Fruit fly (Drosophila melanogaster): ENCODE measurements around the gene upd3.

The upd3 gene

dm6 chrX:18300775-18301316, 23.8 kb downstream of the upd3 start (continued):
- TF ChIP-seq CG7271 (tag; optimal IDR thresholded peaks at IDR 0.05) (peak; percentile 31), CG8089 (GFP tag; optimal IDR thresholded peaks at IDR 0.05) (no peak), ranshi (GFP tag; IDR thresholded peaks at IDR 0.05) (no peak), Dp (GFP tag; optimal IDR thresholded peaks at IDR 0.05) (no peak)

dm6 chrX:18303580-18304305, 26.7 kb downstream of the upd3 start:
- TF ChIP-seq lilli (GFP tag; optimal IDR thresholded peaks at IDR 0.05) (no peak), gcm (GFP tag; optimal IDR thresholded peaks at IDR 0.05) (no peak), Dp (GFP tag; optimal IDR thresholded peaks at IDR 0.05) (no peak), sob (GFP tag; IDR thresholded peaks at IDR 0.05) (no peak), Ssrp (tag; optimal IDR thresholded peaks at IDR 0.05) (no peak), salm (tag; optimal IDR thresholded peaks at IDR 0.05) (no peak), Adf1 (GFP tag; IDR thresholded peaks at IDR 0.05) (no peak), schlank (tag; optimal IDR thresholded peaks at IDR 0.05) (no peak), lola (GFP tag; optimal IDR thresholded peaks at IDR 0.05) (no peak), zen (tag; optimal IDR thresholded peaks at IDR 0.05) (peak; percentile 57), BtbVII (GFP tag; optimal IDR thresholded peaks at IDR 0.05) (no peak), Sin3A (optimal IDR thresholded peaks at IDR 0.05) (no peak), gce (GFP tag; IDR thresholded peaks at IDR 0.05) (no peak), YL-1 (GFP tag; optimal IDR thresholded peaks at IDR 0.05) (no peak), Vsx1 (GFP tag; optimal IDR thresholded peaks at IDR 0.05) (no peak), CG16863 (GFP tag; optimal IDR thresholded peaks at IDR 0.05) (no peak), CG17186 (GFP tag; optimal IDR thresholded peaks at IDR 0.05) (no peak), pan (optimal IDR thresholded peaks at IDR 0.05) (no peak), pan (GFP tag; optimal IDR thresholded peaks at IDR 0.05 in 1 of 2, IDR thresholded peaks at IDR 0.05 in 1 of 2) (no peak), CG3995 (GFP tag; optimal IDR thresholded peaks at IDR 0.05) (no peak), tll (GFP tag; optimal IDR thresholded peaks at IDR 0.05) (peak in 1 of 2 experiments; percentile 91), Usf (GFP tag; optimal IDR thresholded peaks at IDR 0.05) (no peak), org-1 (GFP tag; optimal IDR thresholded peaks at IDR 0.05) (no peak), Awh (GFP tag; IDR thresholded peaks at IDR 0.05) (no peak), hth (optimal IDR thresholded peaks at IDR 0.05) (no peak), CG12155 (GFP tag; optimal IDR thresholded peaks at IDR 0.05) (no peak), CG10267 (tag; optimal IDR thresholded peaks at IDR 0.05) (no peak), D (optimal IDR thresholded peaks at IDR 0.05) (peak; percentile 90), D (GFP tag; optimal IDR thresholded peaks at IDR 0.05) (no peak), run (tag; optimal IDR thresholded peaks at IDR 0.05) (no peak), CG4707 (GFP tag; optimal IDR thresholded peaks at IDR 0.05) (no peak), psq (GFP tag; optimal IDR thresholded peaks at IDR 0.05) (no peak), CG18011 (GFP tag; optimal IDR thresholded peaks at IDR 0.05) (no peak), zfh2 (GFP tag; optimal IDR thresholded peaks at IDR 0.05) (no peak), Ets65A (GFP tag) (peak; percentile 3), CG17802 (tag; optimal IDR thresholded peaks at IDR 0.05) (no peak), CG31441 (GFP tag; IDR thresholded peaks at IDR 0.05) (no peak), Gug (GFP tag; IDR thresholded peaks at IDR 0.05) (no peak), rib (GFP tag; IDR thresholded peaks at IDR 0.05) (no peak), CG32772 (GFP tag; IDR thresholded peaks at IDR 0.05) (no peak), CG15479 (GFP tag; optimal IDR thresholded peaks at IDR 0.05) (peak; percentile 92), Mes4 (GFP tag; optimal IDR thresholded peaks at IDR 0.05) (no peak), CG12104 (GFP tag; optimal IDR thresholded peaks at IDR 0.05) (no peak), cad (GFP tag; optimal IDR thresholded peaks at IDR 0.05) (peak; percentile 70), mirr (GFP tag; optimal IDR thresholded peaks at IDR 0.05) (no peak)
